Fruit fly (Drosophila melanogaster) whole organism, wandering third instar larva: Measurements from ENCODE around the gene Rbf2.

ENCODE experiments used
- Hr78 ChIP-seq: fragments of >200 bp; optimal IDR thresholded peaks from 2 replicates; lab custom pipeline; 2017; ENCODE audit warnings: missing biosample characterization, missing genetic modification characterization
- br ChIP-seq: fragments of 200-800 bp; sonication (Bioruptor generic); optimal IDR thresholded peaks from 2 replicates; lab custom pipeline; 2016; ENCODE audit warnings: missing biosample characterization, missing genetic modification characterization
- pan ChIP-seq: fragments of >200 bp; optimal IDR thresholded peaks from 2 replicates; lab custom pipeline; 2017
- rgr ChIP-seq: fragments of 200-800 bp; sonication (Bioruptor generic); optimal IDR thresholded peaks from 3 replicates; lab custom pipeline; 2016; ENCODE audit warnings: missing biosample characterization, mild to moderate bottlenecking, missing genetic modification characterization
- tai ChIP-seq: sonication (Bioruptor generic); optimal IDR thresholded peaks from 2 replicates; lab custom pipeline; 2016; ENCODE audit warnings: missing biosample characterization, missing genetic modification characterization
- usp ChIP-seq: fragments of >200 bp; optimal IDR thresholded peaks from 2 replicates; lab custom pipeline; 2017; ENCODE audit warnings: missing biosample characterization, missing genetic modification characterization

- TF ChIP-seq tai (no peak), br (GFP tag; lab: Kevin White, UChicago) (no peak), rgr (GFP tag; lab: Kevin White, UChicago) (no peak), pan (lab: Kevin White, UChicago) (no peak), Hr78 (GFP tag; lab: Kevin White, UChicago) (no peak), usp (GFP tag; lab: Kevin White, UChicago) (no peak)
These were observed 31.5 kb upstream of the Rbf2 start, which contains the start of the genes CG5478 and blp for dm6 chr3R:15933609-15934232.
